Fruit fly (Drosophila melanogaster): ENCODE results near the gene Gr98c.

DNA sequence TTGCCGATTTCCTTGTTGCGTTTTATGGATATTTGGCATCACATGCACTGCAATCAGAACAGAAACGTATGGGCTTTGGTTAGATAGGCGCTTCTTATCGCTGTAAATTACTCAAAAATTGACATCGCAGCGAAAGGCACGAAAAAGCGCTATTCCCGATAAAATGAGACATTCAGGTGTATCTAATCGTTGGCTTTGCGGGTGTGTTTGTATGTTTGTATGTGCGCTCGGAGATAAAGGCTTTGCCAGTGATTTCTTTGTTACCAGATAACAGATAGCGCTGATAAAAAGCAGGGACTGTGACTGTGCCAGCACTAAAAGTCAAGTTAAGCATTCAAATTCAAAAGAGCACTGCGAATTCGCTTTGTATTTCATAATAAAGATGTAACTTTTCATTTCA is 24.3 kb downstream of the Gr98c start:
- TF ChIP-seq EcR (GFP tag; optimal IDR thresholded peaks at IDR 0.05) (no peak), pan (optimal IDR thresholded peaks at IDR 0.05) (no peak)
